Fruit fly (Drosophila melanogaster) whole organism, embryonic: ENCODE data around the gene Lrpprc2.
A peak's percentile ranks its signal among the peaks of the same experiment; 100 is the strongest.

Experiments used
- Awh ChIP-seq: fragments of 200-800 bp; sonication (Bioruptor generic); IDR thresholded peaks from 2 replicates; pipeline ENCODE4, ENCODE4 v1.3.6; 2022; ENCODE audit warnings: missing biosample characterization, missing genetic modification characterization
- CG10321 ChIP-seq: fragments of 200-800 bp; sonication (Bioruptor generic); IDR thresholded peaks from 2 replicates; pipeline ENCODE4 v1.3.6; 2022; ENCODE audit warnings: missing biosample characterization, missing genetic modification characterization
- CG10431 ChIP-seq: fragments of 200-800 bp; sonication (Bioruptor generic); optimal IDR thresholded peaks from 3 replicates; lab custom pipeline; 2018; ENCODE audit warnings: missing biosample characterization, mild to moderate bottlenecking, missing genetic modification characterization
- CG10543 ChIP-seq: fragments of 200-800 bp; sonication (Bioruptor generic); optimal IDR thresholded peaks from 3 replicates; lab custom pipeline; 2017; ENCODE audit warnings: missing biosample characterization, mild to moderate bottlenecking, missing genetic modification characterization, moderate library complexity
- CG13775 ChIP-seq: fragments of 200-800 bp; sonication (Bioruptor generic); optimal IDR thresholded peaks from 3 replicates; lab custom pipeline; 2017; ENCODE audit warnings: missing biosample characterization, mild to moderate bottlenecking, missing genetic modification characterization
- CG15479 ChIP-seq: fragments of 200-800 bp; sonication (Bioruptor generic); optimal IDR thresholded peaks from 3 replicates; lab custom pipeline; 2019; ENCODE audit warnings: missing biosample characterization, mild to moderate bottlenecking, missing genetic modification characterization, moderate library complexity
- CG17568 ChIP-seq: fragments of 200-800 bp; sonication (Bioruptor generic); optimal IDR thresholded peaks from 2 replicates; lab custom pipeline; 2018; ENCODE audit warnings: missing biosample characterization, mild to moderate bottlenecking, missing genetic modification characterization, moderate library complexity
- CG17612 ChIP-seq: fragments of 200-800 bp; sonication (Bioruptor generic); IDR thresholded peaks from 2 replicates; pipeline ENCODE4 v1.3.6; 2022; ENCODE audit warnings: missing biosample characterization, missing genetic modification characterization
- CG17802 ChIP-seq: fragments of 200-800 bp; sonication (Bioruptor generic); optimal IDR thresholded peaks from 2 replicates; lab custom pipeline; 2018; ENCODE audit warnings: missing biosample characterization, mild to moderate bottlenecking, missing genetic modification characterization, moderate library complexity
- CG2120 ChIP-seq: fragments of 200-800 bp; sonication (Bioruptor generic); optimal IDR thresholded peaks from 3 replicates; lab custom pipeline; 2016; ENCODE audit warnings: missing biosample characterization, missing genetic modification characterization
- CG31224 ChIP-seq: fragments of 200-800 bp; sonication (Bioruptor generic); IDR thresholded peaks from 2 replicates; pipeline ENCODE4 v1.3.6; 2022; ENCODE audit warnings: missing biosample characterization, missing genetic modification characterization
- CG31365 ChIP-seq: fragments of 200-800 bp; sonication (Bioruptor generic); optimal IDR thresholded peaks from 2 replicates; lab custom pipeline; 2018; ENCODE audit warnings: missing biosample characterization, mild to moderate bottlenecking, missing genetic modification characterization
- CG33557 ChIP-seq: fragments of 200-800 bp; sonication (Bioruptor generic); optimal IDR thresholded peaks from 2 replicates; lab custom pipeline; 2019; ENCODE audit warnings: missing biosample characterization, mild to moderate bottlenecking, missing genetic modification characterization, moderate library complexity
- CG3838 ChIP-seq: fragments of 200-800 bp; sonication (Bioruptor generic); optimal IDR thresholded peaks from 3 replicates; lab custom pipeline; 2016; ENCODE audit warnings: missing biosample characterization, missing genetic modification characterization
- CG3995 ChIP-seq: fragments of 200-800 bp; sonication (Bioruptor generic); optimal IDR thresholded peaks from 3 replicates; lab custom pipeline; 2016; ENCODE audit warnings: missing biosample characterization, missing genetic modification characterization
- CG6683 ChIP-seq: fragments of 200-800 bp; sonication (Bioruptor generic); optimal IDR thresholded peaks from 2 replicates; lab custom pipeline; 2017; ENCODE audit warnings: missing biosample characterization, mild to moderate bottlenecking, missing genetic modification characterization, missing genetic modification reagents
- CG6765 ChIP-seq: fragments of 200-800 bp; sonication (Bioruptor generic); optimal IDR thresholded peaks from 3 replicates; lab custom pipeline; 2017; ENCODE audit warnings: missing biosample characterization, mild to moderate bottlenecking, missing genetic modification characterization
- CG7556 ChIP-seq: fragments of 200-800 bp; sonication (Bioruptor generic); optimal IDR thresholded peaks from 2 replicates; lab custom pipeline; 2017; ENCODE audit warnings: missing biosample characterization, mild to moderate bottlenecking, missing genetic modification characterization
- CG8388 ChIP-seq: fragments of 200-800 bp; sonication (Bioruptor generic); optimal IDR thresholded peaks from 2 replicates; lab custom pipeline; 2019; ENCODE audit warnings: missing biosample characterization, mild to moderate bottlenecking, missing genetic modification characterization, moderate library complexity
- CG8924 ChIP-seq: fragments of 200-800 bp; optimal IDR thresholded peaks from 3 replicates; lab custom pipeline; 2019; ENCODE audit warnings: missing biosample characterization, mild to moderate bottlenecking, missing genetic modification characterization, moderate library complexity
- CHES-1-like ChIP-seq: fragments of 200-800 bp; sonication (Bioruptor generic); optimal IDR thresholded peaks from 2 replicates; lab custom pipeline; 2016; ENCODE audit warnings: missing biosample characterization, missing genetic modification characterization
- Deaf1 ChIP-seq: fragments of 200-800 bp; optimal IDR thresholded peaks from 3 replicates; lab custom pipeline; 2019; ENCODE audit warnings: missing biosample characterization, mild to moderate bottlenecking, missing genetic modification characterization, moderate library complexity
- Dek ChIP-seq: fragments of 200-800 bp; sonication (Bioruptor generic); optimal IDR thresholded peaks from 3 replicates; lab custom pipeline; 2019; ENCODE audit warnings: missing biosample characterization, mild to moderate bottlenecking, missing genetic modification characterization, moderate library complexity
- Fer3 ChIP-seq: fragments of 200-800 bp; sonication (Bioruptor generic); optimal IDR thresholded peaks from 2 replicates; lab custom pipeline; 2018; ENCODE audit warnings: missing biosample characterization, mild to moderate bottlenecking, missing genetic modification characterization, moderate library complexity
- Gsc ChIP-seq: fragments of 200-800 bp; sonication (Bioruptor generic); IDR thresholded peaks from 2 replicates; pipeline ENCODE4 v1.3.6; 2022; ENCODE audit warnings: missing biosample characterization, missing genetic modification characterization
- H15 ChIP-seq: fragments of 200-800 bp; sonication (Bioruptor generic); IDR thresholded peaks from 3 replicates; pipeline ENCODE4 v1.3.6; 2022; ENCODE audit warnings: missing biosample characterization, missing genetic modification characterization
- HLHmδ ChIP-seq: fragments of 200-800 bp; sonication (Bioruptor generic); optimal IDR thresholded peaks from 2 replicates; lab custom pipeline; 2018; ENCODE audit warnings: missing biosample characterization, mild to moderate bottlenecking, missing genetic modification characterization, moderate library complexity
- NC2α ChIP-seq: fragments of 200-800 bp; sonication (Bioruptor generic); optimal IDR thresholded peaks from 2 replicates; lab custom pipeline; 2016; ENCODE audit warnings: missing biosample characterization, missing genetic modification characterization
- Spps ChIP-seq: fragments of 200-800 bp; sonication (Bioruptor generic); optimal IDR thresholded peaks from 2 replicates; lab custom pipeline; 2018; ENCODE audit warnings: missing biosample characterization, mild to moderate bottlenecking, missing genetic modification characterization
- Xrp1 ChIP-seq: fragments of 200-800 bp; sonication (Bioruptor generic); IDR thresholded peaks from 2 replicates; pipeline ENCODE4 v1.3.6; 2022; ENCODE audit warnings: missing biosample characterization, missing genetic modification characterization
- ap ChIP-seq: fragments of 200-800 bp; sonication (Bioruptor generic); IDR thresholded peaks from 2 replicates; pipeline ENCODE4 v1.3.6; 2022; ENCODE audit warnings: missing biosample characterization, missing genetic modification characterization
- az2 ChIP-seq: fragments of 200-800 bp; sonication (Bioruptor generic); optimal IDR thresholded peaks from 3 replicates; lab custom pipeline; 2016; ENCODE audit warnings: missing biosample characterization, missing genetic modification characterization
- bigmax ChIP-seq: fragments of 200-800 bp; sonication (Bioruptor generic); optimal IDR thresholded peaks from 2 replicates; lab custom pipeline; 2018; ENCODE audit warnings: missing biosample characterization, mild to moderate bottlenecking, missing genetic modification characterization
- dm ChIP-seq: fragments of 200-800 bp; sonication (Bioruptor generic); optimal IDR thresholded peaks from 3 replicates; lab custom pipeline; 2016; ENCODE audit warnings: missing biosample characterization, missing genetic modification characterization
- dmrt99B ChIP-seq: fragments of 200-800 bp; sonication (Bioruptor generic); optimal IDR thresholded peaks from 2 replicates; lab custom pipeline; 2018; ENCODE audit warnings: missing biosample characterization, mild to moderate bottlenecking, missing genetic modification characterization, moderate library complexity
- dpn ChIP-seq, 2 experiments: fragments of 200-800 bp; sonication (Bioruptor generic); optimal IDR thresholded peaks; 3 replicates each; lab custom pipeline; 2016; ENCODE audit warnings: missing biosample characterization in 2 of 2, missing genetic modification characterization in 2 of 2
- ftz-f1 ChIP-seq: fragments of 200-800 bp; sonication (Bioruptor generic); optimal IDR thresholded peaks from 2 replicates; lab custom pipeline; 2016; ENCODE audit warnings: missing biosample characterization, missing genetic modification characterization
- inv ChIP-seq: fragments of 200-800 bp; sonication (Bioruptor generic); IDR thresholded peaks from 2 replicates; pipeline ENCODE4 v1.3.6; 2022; ENCODE audit warnings: missing biosample characterization, missing genetic modification characterization; ENCODE audit not compliant: partially characterized antibody
- jumu ChIP-seq: fragments of 200-800 bp; sonication (Bioruptor generic); optimal IDR thresholded peaks from 3 replicates; lab custom pipeline; 2016; ENCODE audit warnings: missing biosample characterization, missing genetic modification characterization
- knrl ChIP-seq: fragments of 200-800 bp; sonication (Bioruptor generic); IDR thresholded peaks from 3 replicates; pipeline ENCODE4 v1.3.6; 2022; ENCODE audit warnings: missing biosample characterization, missing genetic modification characterization; ENCODE audit not compliant: partially characterized antibody
- lola ChIP-seq, 3 experiments: fragments of >200 bp in 2 of 3; fragments of 200-800 bp in 1 of 3; sonication (Bioruptor generic) in 1 of 3; optimal IDR thresholded peaks; 2 replicates each; lab custom pipeline; 2017 to 2019; ENCODE audit warnings: missing biosample characterization in 3 of 3, missing genetic modification characterization in 3 of 3, mild to moderate bottlenecking in 1 of 3, moderate library complexity in 1 of 3
- p53 ChIP-seq: fragments of 200-800 bp; sonication (Bioruptor generic); optimal IDR thresholded peaks from 2 replicates; lab custom pipeline; 2016; ENCODE audit warnings: missing biosample characterization, missing genetic modification characterization
- pita ChIP-seq: fragments of 200-800 bp; sonication (Bioruptor generic); optimal IDR thresholded peaks from 2 replicates; lab custom pipeline; 2017; ENCODE audit warnings: missing biosample characterization, mild to moderate bottlenecking, missing genetic modification characterization
- prd ChIP-seq, 3 experiments: fragments of >200 bp in 2 of 3; fragments of 200-800 bp in 1 of 3; sonication (Bioruptor generic) in 1 of 3; optimal IDR thresholded peaks in 2 of 3; IDR thresholded peaks in 1 of 3; 2 replicates in 2 of 3; 3 replicates in 1 of 3; pipeline versions ENCODE4 v1.3.6 to Lab custom; 2017 to 2022; ENCODE audit warnings: missing biosample characterization in 1 of 3, missing genetic modification characterization in 1 of 3
- psq ChIP-seq: fragments of 200-800 bp; sonication (Bioruptor generic); optimal IDR thresholded peaks from 2 replicates; lab custom pipeline; 2017; ENCODE audit warnings: missing biosample characterization, missing genetic modification characterization
- schlank ChIP-seq: fragments of 200-800 bp; sonication (Bioruptor generic); optimal IDR thresholded peaks from 2 replicates; lab custom pipeline; 2018; ENCODE audit warnings: missing biosample characterization, mild to moderate bottlenecking, missing genetic modification characterization
- shn ChIP-seq: fragments of 200-800 bp; sonication (Bioruptor generic); optimal IDR thresholded peaks from 3 replicates; lab custom pipeline; 2016; ENCODE audit warnings: missing biosample characterization, missing genetic modification characterization
- twi ChIP-seq: fragments of 200-800 bp; optimal IDR thresholded peaks from 2 replicates; lab custom pipeline; 2019; ENCODE audit warnings: missing biosample characterization, mild to moderate bottlenecking, missing genetic modification characterization, moderate library complexity
- vnd ChIP-seq: fragments of 200-800 bp; sonication (Bioruptor generic); IDR thresholded peaks from 3 replicates; pipeline ENCODE4 v1.3.6; 2022; ENCODE audit warnings: missing biosample characterization, missing genetic modification characterization; ENCODE audit not compliant: partially characterized antibody

The Lrpprc2 gene

dm6 chrX:1470562-1470961 lies 10.1 kb upstream of the Lrpprc2 start, which contains the start of gene pck (continued):
- TF ChIP-seq CG8388 (GFP tag; lab: Kevin White, UChicago): peak; percentile 64
- no peak for TF ChIP-seq CG10431 (GFP tag; lab: Kevin White, UChicago)
- TF ChIP-seq CG6683 (GFP tag; lab: Kevin White, UChicago): no peak
- TF ChIP-seq Spps (tag; lab: Kevin White, UChicago): peak; percentile 31
- TF ChIP-seq CG17612 (GFP tag; lab: Robert Waterston, UW): no peak
- no peak for TF ChIP-seq twi (tag; lab: Kevin White, UChicago)
- TF ChIP-seq Dek: peak; percentile 14
- peak; percentile 8 for TF ChIP-seq CG10543
- TF ChIP-seq CG10321 (GFP tag; lab: Robert Waterston, UW): no peak
- peak; percentile 71 for TF ChIP-seq az2 (GFP tag; lab: Kevin White, UChicago)
- TF ChIP-seq ftz-f1 (GFP tag; lab: Kevin White, UChicago): no peak
- no peak for TF ChIP-seq NC2α (GFP tag; lab: Kevin White, UChicago)
- TF ChIP-seq knrl (GFP tag; lab: Robert Waterston, UW): peak; percentile 48; the same call in 1 of the 3 replicates
- peak; percentile 18 for TF ChIP-seq Deaf1
- peak; percentile 41 for TF ChIP-seq CG17802 (tag; lab: Kevin White, UChicago)
- 0 out of 2 replicates have a peak, but pooled peaks have one; percentile 25 for TF ChIP-seq inv (GFP tag; lab: Robert Waterston, UW)
- TF ChIP-seq CG33557: peak; percentile 42
- TF ChIP-seq psq (GFP tag; lab: Kevin White, UChicago): peak; percentile 23
- TF ChIP-seq CG7556 (GFP tag; lab: Kevin White, UChicago): peak; percentile 56
- TF ChIP-seq p53 (GFP tag; lab: Kevin White, UChicago): no peak
- TF ChIP-seq dm (GFP tag; lab: Kevin White, UChicago): peak; percentile 71
- TF ChIP-seq CHES-1-like (GFP tag; lab: Kevin White, UChicago): peak; percentile 22
- peak; percentile 61 to 80 for TF ChIP-seq dpn (GFP tag; optimal IDR thresholded peaks at IDR 0.05; lab: Kevin White, UChicago)
- no peak for TF ChIP-seq CG3838 (GFP tag; lab: Kevin White, UChicago)
- peak; percentile 40; the same call in 1 of the 2 replicates for TF ChIP-seq CG31224
- no peak for TF ChIP-seq dmrt99B
- 0 out of 3 replicates have a peak, but pooled peaks have one; percentile 30 for TF ChIP-seq vnd (GFP tag; lab: Robert Waterston, UW)
- no peak for TF ChIP-seq CG6765 (GFP tag; lab: Kevin White, UChicago)
- no peak for TF ChIP-seq CG17568 (GFP tag; lab: Kevin White, UChicago)
- TF ChIP-seq CG8924 (tag; lab: Kevin White, UChicago): peak; percentile 52
- TF ChIP-seq lola (GFP tag; optimal IDR thresholded peaks at IDR 0.05; lab: Kevin White, UChicago): peak in 1 of 3 experiments; percentile 48
- no peak for TF ChIP-seq schlank (tag; lab: Kevin White, UChicago)
- 0 out of 2 replicates have a peak, but pooled peaks have one; percentile 33 for TF ChIP-seq Awh (GFP tag; lab: Robert Waterston, UW)
- peak; percentile 69 for TF ChIP-seq CG13775 (GFP tag; lab: Kevin White, UChicago)
- peak; percentile 40 for TF ChIP-seq Fer3
- no peak for TF ChIP-seq HLHmδ
- peak; percentile 44 for TF ChIP-seq shn (GFP tag; lab: Kevin White, UChicago)
- no peak for TF ChIP-seq Gsc (GFP tag; lab: Robert Waterston, UW)
- TF ChIP-seq CG31365 (tag; lab: Kevin White, UChicago): no peak
- TF ChIP-seq H15 (GFP tag; lab: Robert Waterston, UW): peak; percentile 34; the same call in 1 of the 3 replicates
- TF ChIP-seq CG3995 (GFP tag; lab: Kevin White, UChicago): no peak
- TF ChIP-seq bigmax (GFP tag; lab: Kevin White, UChicago): no peak
- no peak for TF ChIP-seq ap (GFP tag; lab: Robert Waterston, UW)
- peak; percentile 50 for TF ChIP-seq jumu (GFP tag; lab: Kevin White, UChicago)
- TF ChIP-seq prd (optimal IDR thresholded peaks at IDR 0.05; lab: Kevin White, UChicago): no peak
- peak; percentile 83 for TF ChIP-seq prd (GFP tag; IDR thresholded peaks at IDR 0.05; lab: Robert Waterston, UW)
- TF ChIP-seq Xrp1 (GFP tag; lab: Robert Waterston, UW): peak; percentile 82
- peak; percentile 82 for TF ChIP-seq CG2120 (GFP tag; lab: Kevin White, UChicago)
- no peak for TF ChIP-seq CG15479
- TF ChIP-seq pita (GFP tag; lab: Kevin White, UChicago): no peak
